Worm (Caenorhabditis elegans) whole organism, L2 larva: ENCODE results near the gene C31B8.16.

Source experiments
- C34F6.9 ChIP-seq: fragments of 150-350 bp; optimal IDR thresholded peaks from 2 replicates; lab custom pipeline; 2014; ENCODE audit warnings: missing biosample characterization, missing genetic modification characterization
- R02D3.7 ChIP-seq: fragments of 150-350 bp; optimal IDR thresholded peaks from 2 replicates; lab custom pipeline; 2014; ENCODE audit warnings: missing biosample characterization, missing genetic modification characterization
- Y55F3AM.14 ChIP-seq: fragments of 200-800 bp; sonication (Bioruptor generic); optimal IDR thresholded peaks from 2 replicates; lab custom pipeline; 2018; ENCODE audit warnings: mild to moderate bottlenecking, missing genetic modification characterization, missing compliant biosample characterization
- ZK546.5 ChIP-seq: sonication (generic microtip); optimal IDR thresholded peaks from 2 replicates; lab custom pipeline; 2017; ENCODE audit warnings: missing biosample characterization, missing genetic modification characterization
- alr-1 ChIP-seq: fragments of 150-350 bp; optimal IDR thresholded peaks from 2 replicates; lab custom pipeline; 2014; ENCODE audit warnings: missing biosample characterization, missing genetic modification characterization
- aly-2 ChIP-seq: fragments of 150-350 bp; optimal IDR thresholded peaks from 2 replicates; lab custom pipeline; 2014; ENCODE audit warnings: missing biosample characterization, missing genetic modification characterization
- ama-1 ChIP-seq: fragments of 150-350 bp; optimal IDR thresholded peaks from 2 replicates; lab custom pipeline; 2018; ENCODE audit warnings: inconsistent platforms
- blmp-1 ChIP-seq: sonication (generic microtip); optimal IDR thresholded peaks from 2 replicates; lab custom pipeline; 2017; ENCODE audit warnings: missing genetic modification characterization, mild to moderate bottlenecking, missing compliant biosample characterization, antibody characterized with exemption, moderate library complexity; ENCODE audit not compliant: insufficient read depth
- ceh-16 ChIP-seq: fragments of 150-350 bp; optimal IDR thresholded peaks from 2 replicates; lab custom pipeline; 2014; ENCODE audit warnings: missing biosample characterization, missing genetic modification characterization
- crh-2 ChIP-seq: sonication (generic microtip); optimal IDR thresholded peaks from 2 replicates; lab custom pipeline; 2017; ENCODE audit warnings: missing biosample characterization, missing genetic modification characterization
- dmd-4 ChIP-seq: sonication (generic microtip); optimal IDR thresholded peaks from 2 replicates; lab custom pipeline; 2017; ENCODE audit warnings: missing biosample characterization, missing genetic modification characterization
- egl-27 ChIP-seq: sonication (generic microtip); optimal IDR thresholded peaks from 3 replicates; lab custom pipeline; 2017; ENCODE audit warnings: missing biosample characterization, missing genetic modification reagents, missing genetic modification characterization
- elt-1 ChIP-seq: fragments of 150-350 bp; optimal IDR thresholded peaks from 2 replicates; lab custom pipeline; 2014; ENCODE audit warnings: missing biosample characterization, missing genetic modification characterization
- elt-3 ChIP-seq: sonication (generic microtip); optimal IDR thresholded peaks from 2 replicates; lab custom pipeline; 2017; ENCODE audit warnings: missing biosample characterization, missing genetic modification characterization
- fos-1 ChIP-seq: fragments of 150-350 bp; optimal IDR thresholded peaks from 2 replicates; lab custom pipeline; 2014; ENCODE audit warnings: missing biosample characterization, missing genetic modification characterization
- gmeb-1 ChIP-seq: fragments of 150-350 bp; optimal IDR thresholded peaks from 2 replicates; lab custom pipeline; 2014; ENCODE audit warnings: missing biosample characterization, missing genetic modification characterization
- lin-39 ChIP-seq: fragments of 150-350 bp; optimal IDR thresholded peaks from 2 replicates; lab custom pipeline; 2014; ENCODE audit warnings: missing biosample characterization, missing genetic modification reagents, missing genetic modification characterization
- mab-5 ChIP-seq: fragments of 150-350 bp; optimal IDR thresholded peaks from 2 replicates; lab custom pipeline; 2014; ENCODE audit warnings: missing biosample characterization, missing genetic modification characterization
- mbf-1 ChIP-seq: sonication (generic microtip); optimal IDR thresholded peaks from 2 replicates; lab custom pipeline; 2017; ENCODE audit warnings: missing biosample characterization, missing genetic modification characterization
- mdl-1 ChIP-seq, 2 experiments: fragments of 150-350 bp in 1 of 2; sonication (generic microtip) in 1 of 2; optimal IDR thresholded peaks; 2 replicates each; lab custom pipeline; 2017; ENCODE audit warnings: missing biosample characterization in 2 of 2, missing genetic modification characterization in 2 of 2
- nhr-10 ChIP-seq: sonication (generic microtip); optimal IDR thresholded peaks from 2 replicates; lab custom pipeline; 2017; ENCODE audit warnings: missing biosample characterization, missing genetic modification characterization
- nhr-12 ChIP-seq: fragments of 150-350 bp; optimal IDR thresholded peaks from 2 replicates; lab custom pipeline; 2014; ENCODE audit warnings: missing biosample characterization, missing genetic modification characterization
- nhr-129 ChIP-seq: fragments of 150-350 bp; optimal IDR thresholded peaks from 2 replicates; lab custom pipeline; 2014; ENCODE audit warnings: missing biosample characterization, missing genetic modification characterization
- nhr-21 ChIP-seq: fragments of 150-350 bp; optimal IDR thresholded peaks from 2 replicates; lab custom pipeline; 2014; ENCODE audit warnings: missing biosample characterization, missing genetic modification characterization
- nhr-237 ChIP-seq: fragments of 150-350 bp; optimal IDR thresholded peaks from 2 replicates; lab custom pipeline; 2014; ENCODE audit warnings: missing biosample characterization, missing genetic modification characterization
- nhr-6 ChIP-seq: fragments of 150-350 bp; optimal IDR thresholded peaks from 2 replicates; lab custom pipeline; 2014; ENCODE audit warnings: missing biosample characterization, missing genetic modification characterization
- nhr-77 ChIP-seq: fragments of 150-350 bp; optimal IDR thresholded peaks from 2 replicates; lab custom pipeline; 2014; ENCODE audit warnings: missing biosample characterization, missing genetic modification characterization
- sem-4 ChIP-seq: fragments of 150-350 bp; optimal IDR thresholded peaks from 2 replicates; lab custom pipeline; 2014; ENCODE audit warnings: missing biosample characterization, missing genetic modification reagents, missing genetic modification characterization
- skn-1 ChIP-seq: sonication (generic microtip); optimal IDR thresholded peaks from 2 replicates; lab custom pipeline; 2017; ENCODE audit warnings: missing biosample characterization, missing genetic modification characterization
- sma-9 ChIP-seq, 2 experiments: fragments of 150-350 bp in 1 of 2; sonication (generic microtip) in 1 of 2; optimal IDR thresholded peaks; 2 replicates each; lab custom pipeline; 2014 to 2016; ENCODE audit warnings: missing genetic modification characterization in 2 of 2, mild to moderate bottlenecking in 1 of 2, missing biosample characterization in 1 of 2, missing compliant biosample characterization in 1 of 2, missing genetic modification reagents in 1 of 2, moderate library complexity in 1 of 2
- unc-55 ChIP-seq: fragments of 150-350 bp; sonication (generic microtip); optimal IDR thresholded peaks from 3 replicates; lab custom pipeline; 2014; ENCODE audit warnings: missing biosample characterization, missing genetic modification reagents, missing genetic modification characterization
- unc-62 ChIP-seq: fragments of 150-350 bp; optimal IDR thresholded peaks from 2 replicates; lab custom pipeline; 2014; ENCODE audit warnings: missing biosample characterization, missing genetic modification reagents, missing genetic modification characterization
- zag-1 ChIP-seq: fragments of 150-350 bp; optimal IDR thresholded peaks from 2 replicates; lab custom pipeline; 2014; ENCODE audit warnings: missing biosample characterization, missing genetic modification characterization
- ztf-1 ChIP-seq: fragments of 200-800 bp; sonication (Bioruptor generic); conservative IDR thresholded peaks from 2 replicates; pipeline ENCODE4 v1.3.6; 2022; ENCODE audit warnings: missing genetic modification characterization, missing compliant biosample characterization

Gene C31B8.16

DNA sequence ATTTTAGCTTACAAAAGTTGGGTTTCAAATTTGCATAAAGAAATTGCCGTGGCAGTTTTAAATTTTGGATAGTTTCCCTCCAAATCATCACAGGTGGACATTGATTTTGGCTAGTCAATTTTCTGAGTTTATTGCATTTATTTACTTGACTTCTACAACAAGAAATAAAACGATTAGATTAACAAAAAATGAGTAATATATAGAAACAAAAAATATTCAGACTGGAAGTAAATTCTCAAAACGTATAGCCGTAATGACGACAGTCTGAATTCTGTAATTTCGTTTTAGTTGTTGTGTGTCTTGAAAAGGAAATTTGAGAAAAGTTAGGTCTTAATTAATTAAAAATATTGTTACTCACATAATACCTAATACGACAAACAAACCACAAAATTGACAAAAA lies 8.6 kb downstream of the C31B8.16 start, which contains the start of gene srw-141:
TSS of gene srw-141 (minus strand) at position 101 of the 400 bp plus-strand sequence.
- no peak for TF ChIP-seq nhr-21 (tag; lab: Kevin White, UChicago)
- TF ChIP-seq skn-1 (tag; lab: Kevin White, UChicago), result no peak
- TF ChIP-seq ceh-16 (tag; lab: Kevin White, UChicago), result no peak
- no peak for TF ChIP-seq gmeb-1 (tag; lab: Kevin White, UChicago)
- TF ChIP-seq mab-5 (tag; lab: Kevin White, UChicago), result no peak
- TF ChIP-seq mdl-1 (tag; optimal IDR thresholded peaks at IDR 0.05; lab: Kevin White, UChicago), result no peak
- no peak for TF ChIP-seq sma-9 (GFP tag; optimal IDR thresholded peaks at IDR 0.05; lab: Kevin White, UChicago)
- no peak for TF ChIP-seq sma-9 (tag; optimal IDR thresholded peaks at IDR 0.05; lab: Kevin White, UChicago)

ce11 chrV:2941405-2941804 lies 11.6 kb downstream of the C31B8.16 start, which contains the start of gene srw-143:
Gene srw-143, minus strand, starts transcription at chrV:2941505.
- no peak for TF ChIP-seq ztf-1
- no peak for TF ChIP-seq nhr-6
- TF ChIP-seq gmeb-1 (tag; lab: Kevin White, UChicago), result no peak
- TF ChIP-seq unc-55, result no peak

DNA sequence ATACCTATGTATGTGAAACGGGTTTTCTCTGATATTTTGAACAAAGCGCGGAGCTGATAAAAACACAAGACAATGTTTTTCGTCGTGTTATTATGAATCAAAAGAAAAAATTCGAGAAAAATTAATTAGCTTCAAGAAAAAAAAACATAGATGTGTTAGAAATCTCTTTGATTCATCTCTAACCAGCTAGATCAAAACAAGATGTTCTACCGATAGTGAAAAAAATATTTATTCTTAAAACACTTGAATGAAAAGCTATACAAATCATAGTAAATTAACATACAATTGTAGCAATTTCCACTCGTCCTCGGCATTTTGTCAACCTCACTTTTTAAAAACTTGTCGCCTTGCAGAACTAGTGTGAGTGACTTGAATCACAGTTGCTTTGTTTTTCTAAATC lies 12.4 kb downstream of the C31B8.16 start:
- TF ChIP-seq lin-39 (no peak), ama-1 (no peak), sem-4 (no peak), nhr-77 (tag; lab: Kevin White, UChicago) (no peak), Y55F3AM.14 (GFP tag; lab: Kevin White, UChicago) (no peak), nhr-237 (tag; lab: Kevin White, UChicago) (no peak), nhr-12 (tag; lab: Kevin White, UChicago) (no peak), crh-2 (tag; lab: Kevin White, UChicago) (no peak), ztf-1 (no peak), elt-3 (tag; lab: Kevin White, UChicago) (no peak), alr-1 (tag; lab: Kevin White, UChicago) (no peak), blmp-1 (tag; lab: Kevin White, UChicago) (no peak)

DNA sequence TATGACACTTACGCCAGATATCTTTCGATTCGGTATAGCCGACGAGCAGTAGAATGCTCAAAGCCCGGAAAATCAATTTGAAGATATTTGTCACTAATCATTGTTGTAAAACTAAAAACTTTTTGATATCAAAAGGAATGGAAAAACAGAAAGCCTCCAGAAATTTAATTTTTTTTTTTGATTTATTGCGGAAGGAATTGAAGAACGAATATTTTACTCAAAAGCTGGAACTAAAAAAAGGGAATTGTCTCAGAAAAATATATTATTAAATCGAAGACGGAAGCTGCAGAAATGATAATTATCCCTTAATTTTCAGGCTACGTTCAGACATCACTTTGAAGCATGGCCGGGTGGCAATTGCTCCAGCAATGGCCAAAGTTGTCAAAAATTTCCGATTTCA lies 14.0 kb downstream of the C31B8.16 start, which contains the start of gene srw-137:
TSS of gene srw-137 (minus strand) at position 101 of the 400 bp plus-strand sequence.
- TF ChIP-seq nhr-12 (tag; lab: Kevin White, UChicago) (no peak), lin-39 (no peak), unc-55 (no peak), fos-1 (tag; lab: Kevin White, UChicago) (no peak), zag-1 (no peak), crh-2 (tag; lab: Kevin White, UChicago) (no peak), R02D3.7 (no peak), unc-62 (GFP tag; lab: Kevin White, UChicago) (no peak), skn-1 (tag; lab: Kevin White, UChicago) (no peak), nhr-129 (tag; lab: Kevin White, UChicago) (no peak), nhr-10 (tag; lab: Kevin White, UChicago) (no peak), mbf-1 (no peak), nhr-237 (tag; lab: Kevin White, UChicago) (no peak), Y55F3AM.14 (GFP tag; lab: Kevin White, UChicago) (no peak), nhr-77 (tag; lab: Kevin White, UChicago) (no peak), ceh-16 (tag; lab: Kevin White, UChicago) (no peak), dmd-4 (tag; lab: Kevin White, UChicago) (no peak), ZK546.5 (tag; lab: Kevin White, UChicago) (no peak)

DNA sequence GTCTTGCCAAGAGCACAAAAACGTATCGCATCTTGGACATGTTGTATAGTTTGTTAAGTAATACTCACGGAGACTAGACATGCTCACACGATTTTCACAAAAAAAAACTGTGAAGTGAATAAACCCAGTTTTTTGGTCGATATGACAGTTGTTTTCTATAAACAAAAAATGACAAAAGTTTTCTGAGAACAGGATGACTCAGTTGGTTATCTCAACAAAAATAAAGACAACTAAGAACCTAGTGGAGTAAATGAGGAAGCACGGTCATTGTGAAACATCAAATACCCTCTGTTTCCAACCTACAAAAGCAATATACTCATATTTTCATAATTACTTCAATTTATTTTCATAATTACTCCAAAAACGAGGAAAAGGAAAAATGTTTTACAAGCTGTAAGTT lies 15.7 kb downstream of the C31B8.16 start, which contains the start of gene srh-87:
TSS of gene srh-87 (minus strand) at position 101 of the 400 bp plus-strand sequence.
- no peak for TF ChIP-seq C34F6.9 (tag; lab: Kevin White, UChicago)
- no peak for TF ChIP-seq zag-1
- TF ChIP-seq ztf-1, result no peak
- TF ChIP-seq aly-2, result no peak
- TF ChIP-seq dmd-4 (tag; lab: Kevin White, UChicago), result no peak
- no peak for TF ChIP-seq elt-1
- TF ChIP-seq egl-27 (tag; lab: Kevin White, UChicago), result no peak
